Worm (Caenorhabditis elegans) whole organism, late embryonic: ENCODE measurements around the gene nspa-10.

Experiments
- ahr-1 ChIP-seq: sonication (generic microtip); optimal IDR thresholded peaks from 2 replicates; lab custom pipeline; 2016; ENCODE audit warnings: missing genetic modification characterization, missing compliant biosample characterization
- ceh-14 ChIP-seq: sonication (generic microtip); optimal IDR thresholded peaks from 2 replicates; lab custom pipeline; 2016; ENCODE audit warnings: missing genotype, missing genetic modification characterization, missing compliant biosample characterization
- ceh-18 ChIP-seq: sonication (generic microtip); optimal IDR thresholded peaks from 2 replicates; lab custom pipeline; 2016; ENCODE audit warnings: missing genetic modification characterization, missing compliant biosample characterization
- ceh-31 ChIP-seq: sonication (generic microtip); optimal IDR thresholded peaks from 2 replicates; lab custom pipeline; 2016; ENCODE audit warnings: missing genetic modification characterization, missing compliant biosample characterization
- ceh-45 ChIP-seq: fragments of 200-800 bp; sonication (Bioruptor generic); IDR thresholded peaks from 2 replicates; pipeline ENCODE4 v1.3.6; 2022; ENCODE audit warnings: missing genetic modification reagents, missing genetic modification characterization, missing compliant biosample characterization
- ceh-48 ChIP-seq: sonication (generic microtip); optimal IDR thresholded peaks from 2 replicates; lab custom pipeline; 2016; ENCODE audit warnings: missing genetic modification characterization, inconsistent platforms, missing compliant biosample characterization
- dve-1 ChIP-seq: sonication (generic microtip); optimal IDR thresholded peaks from 2 replicates; lab custom pipeline; 2017; ENCODE audit warnings: antibody characterized with exemption, mild to moderate bottlenecking, missing genetic modification characterization, missing compliant biosample characterization
- gmeb-2 ChIP-seq: sonication (generic microtip); optimal IDR thresholded peaks from 2 replicates; lab custom pipeline; 2016; ENCODE audit warnings: missing genetic modification characterization, inconsistent platforms, missing compliant biosample characterization
- lim-6 ChIP-seq: sonication (generic microtip); optimal IDR thresholded peaks from 2 replicates; lab custom pipeline; 2016; ENCODE audit warnings: missing genetic modification characterization, missing compliant biosample characterization
- mec-3 ChIP-seq: sonication (generic microtip); optimal IDR thresholded peaks from 2 replicates; lab custom pipeline; 2016; ENCODE audit warnings: borderline replicate concordance, missing genetic modification characterization, missing compliant biosample characterization
- nfya-1 ChIP-seq: sonication (generic microtip); optimal IDR thresholded peaks from 2 replicates; lab custom pipeline; 2017; ENCODE audit warnings: missing genetic modification characterization, mild to moderate bottlenecking, missing compliant biosample characterization, antibody characterized with exemption, moderate library complexity
- pqm-1 ChIP-seq: sonication (generic microtip); optimal IDR thresholded peaks from 2 replicates; lab custom pipeline; 2016; ENCODE audit warnings: missing genetic modification characterization, missing compliant biosample characterization

Gene nspa-10

DNA sequence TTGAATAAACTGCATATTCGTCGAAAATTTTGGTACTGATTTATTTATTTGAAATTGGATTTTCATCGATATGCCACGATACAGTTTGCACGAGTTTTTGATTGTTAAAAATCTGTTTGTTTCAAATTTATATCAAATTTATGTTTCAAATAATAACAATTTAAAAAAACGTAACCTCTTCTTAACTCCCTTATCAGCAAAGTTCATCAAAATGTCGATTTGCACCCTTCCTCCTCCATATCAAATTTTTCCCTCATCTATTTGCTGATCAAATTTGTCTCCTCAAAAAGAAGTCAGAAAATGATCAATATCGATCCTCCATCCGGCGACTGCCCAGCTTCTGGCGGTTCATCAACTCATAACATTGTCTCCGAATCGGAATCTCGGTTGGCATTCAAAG, 39.2 kb downstream of the nspa-10 start, which contains the start of gene ssp-33:
TSS of gene ssp-33 (plus strand) at position 301 of the 400 bp plus-strand sequence.
- no peak for TF ChIP-seq ceh-31 (tag; lab: Kevin White, UChicago)
- TF ChIP-seq ceh-14 (tag; lab: Kevin White, UChicago) = no peak
- TF ChIP-seq ahr-1 (tag; lab: Kevin White, UChicago) = no peak
- no peak for TF ChIP-seq ceh-18 (tag; lab: Kevin White, UChicago)

DNA sequence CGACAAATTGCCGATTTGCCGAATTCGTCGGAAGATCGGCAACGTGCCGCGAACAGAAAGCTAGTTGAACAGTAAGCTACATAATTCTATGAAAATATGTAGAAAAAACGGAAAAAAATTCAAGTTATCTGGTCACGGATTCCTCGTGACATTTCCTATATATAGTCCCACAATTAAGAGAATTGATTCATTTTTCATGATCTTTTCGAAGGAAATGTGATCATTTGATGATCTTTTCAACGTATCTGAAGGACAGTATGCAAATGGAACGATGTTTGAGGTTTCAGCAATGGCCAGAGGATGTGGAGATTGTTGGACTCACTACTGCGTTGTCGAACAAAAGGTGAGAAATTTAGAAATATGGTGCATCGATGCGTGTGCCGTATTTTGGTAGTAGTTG, 42.3 kb downstream of the nspa-10 start, which contains the start of gene R08A2.9:
TSS of gene R08A2.9 (plus strand) at position 301 of the 400 bp plus-strand sequence.
- TF ChIP-seq nfya-1 (tag; lab: Kevin White, UChicago) = no peak
- no peak for TF ChIP-seq ceh-45 (GFP tag; lab: Robert Waterston, UW)
- no peak for TF ChIP-seq ceh-48 (tag; lab: Kevin White, UChicago)
- TF ChIP-seq lim-6 = no peak
- TF ChIP-seq mec-3 = no peak
- no peak for TF ChIP-seq pqm-1 (tag; lab: Kevin White, UChicago)
- no peak for TF ChIP-seq dve-1
- no peak for TF ChIP-seq gmeb-2
